Fruit fly (Drosophila melanogaster) whole organism, embryonic: ENCODE results near the gene CG10165.

Experiments used
- Adf1 ChIP-seq: fragments of 200-800 bp; sonication (Bioruptor generic); IDR thresholded peaks from 2 replicates; pipeline ENCODE4 v1.3.6; 2022; ENCODE audit warnings: missing biosample characterization, missing genetic modification characterization
- Atf-2 ChIP-seq: fragments of 200-800 bp; sonication (Bioruptor generic); optimal IDR thresholded peaks from 2 replicates; lab custom pipeline; 2016; ENCODE audit warnings: missing biosample characterization, missing genetic modification characterization
- Blimp-1 ChIP-seq: fragments of 200-800 bp; sonication (Bioruptor generic); optimal IDR thresholded peaks from 3 replicates; lab custom pipeline; 2018; ENCODE audit warnings: missing biosample characterization, missing genetic modification characterization, mild to moderate bottlenecking, moderate library complexity, missing genetic modification reagents
- BtbVII ChIP-seq: fragments of 200-800 bp; sonication (Bioruptor generic); optimal IDR thresholded peaks from 3 replicates; lab custom pipeline; 2017; ENCODE audit warnings: missing biosample characterization, mild to moderate bottlenecking, missing genetic modification characterization
- CG10431 ChIP-seq: fragments of 200-800 bp; sonication (Bioruptor generic); optimal IDR thresholded peaks from 3 replicates; lab custom pipeline; 2018; ENCODE audit warnings: missing biosample characterization, mild to moderate bottlenecking, missing genetic modification characterization
- CG11504 ChIP-seq: fragments of 200-800 bp; sonication (Bioruptor generic); optimal IDR thresholded peaks from 3 replicates; lab custom pipeline; 2019; ENCODE audit warnings: missing biosample characterization, mild to moderate bottlenecking, missing genetic modification characterization, moderate library complexity
- CG12659 ChIP-seq: fragments of 200-800 bp; sonication (Bioruptor generic); optimal IDR thresholded peaks from 3 replicates; lab custom pipeline; 2017; ENCODE audit warnings: mild to moderate bottlenecking, missing biosample characterization, missing genetic modification reagents, missing genetic modification characterization
- CG14050 ChIP-seq: fragments of 200-800 bp; sonication (Bioruptor generic); IDR thresholded peaks from 3 replicates; pipeline ENCODE4 v1.3.6; 2022; ENCODE audit warnings: missing biosample characterization, missing genetic modification characterization
- CG14860 ChIP-seq: fragments of 200-800 bp; sonication (Bioruptor generic); IDR thresholded peaks from 3 replicates; pipeline ENCODE4 v1.3.6; 2022; ENCODE audit warnings: missing biosample characterization, missing genetic modification characterization; ENCODE audit not compliant: partially characterized antibody
- CG14965 ChIP-seq: fragments of 200-800 bp; sonication (Bioruptor generic); optimal IDR thresholded peaks from 2 replicates; lab custom pipeline; 2016; ENCODE audit warnings: missing biosample characterization, missing genetic modification characterization, borderline replicate concordance
- CG17361 ChIP-seq: fragments of 200-800 bp; sonication (Bioruptor generic); IDR thresholded peaks from 3 replicates; pipeline ENCODE4 v1.3.6; 2022; ENCODE audit warnings: missing biosample characterization, missing genetic modification characterization
- CG17568 ChIP-seq: fragments of 200-800 bp; sonication (Bioruptor generic); optimal IDR thresholded peaks from 2 replicates; lab custom pipeline; 2018; ENCODE audit warnings: missing biosample characterization, mild to moderate bottlenecking, missing genetic modification characterization, moderate library complexity
- CG18764 ChIP-seq: fragments of 200-800 bp; sonication (Bioruptor generic); optimal IDR thresholded peaks from 3 replicates; lab custom pipeline; 2016; ENCODE audit warnings: missing biosample characterization, missing genetic modification characterization
- CG2712 ChIP-seq: fragments of 200-800 bp; optimal IDR thresholded peaks from 3 replicates; lab custom pipeline; 2019; ENCODE audit warnings: missing biosample characterization, mild to moderate bottlenecking, missing genetic modification characterization, moderate library complexity
- CG3065 ChIP-seq: fragments of 200-800 bp; sonication (Bioruptor generic); optimal IDR thresholded peaks from 2 replicates; lab custom pipeline; 2016; ENCODE audit warnings: missing biosample characterization, missing genetic modification characterization
- CG43689 ChIP-seq: fragments of 200-800 bp; sonication (Bioruptor generic); IDR thresholded peaks from 2 replicates; pipeline ENCODE4 v1.3.6; 2022; ENCODE audit warnings: missing biosample characterization, missing genetic modification characterization
- CG7786 ChIP-seq: fragments of 200-800 bp; sonication (Bioruptor generic); optimal IDR thresholded peaks from 2 replicates; lab custom pipeline; 2016; ENCODE audit warnings: missing biosample characterization, missing genetic modification characterization
- CG7987 ChIP-seq: fragments of 200-800 bp; sonication (Bioruptor generic); optimal IDR thresholded peaks from 2 replicates; lab custom pipeline; 2018; ENCODE audit warnings: missing biosample characterization, mild to moderate bottlenecking, missing genetic modification characterization, moderate library complexity
- Dfd ChIP-seq, 2 experiments: fragments of >200 bp; optimal IDR thresholded peaks; 2 replicates each; lab custom pipeline; 2017; ENCODE audit warnings: missing biosample characterization in 2 of 2, missing genetic modification characterization in 2 of 2
- Doc3 ChIP-seq: fragments of 200-800 bp; sonication (Bioruptor generic); IDR thresholded peaks from 3 replicates; pipeline ENCODE4 v1.3.6; 2022; ENCODE audit warnings: missing biosample characterization, missing genetic modification characterization; ENCODE audit not compliant: partially characterized antibody
- Drgx ChIP-seq: fragments of 200-800 bp; sonication (Bioruptor generic); IDR thresholded peaks from 2 replicates; pipeline ENCODE4 v1.3.6; 2022; ENCODE audit warnings: missing biosample characterization, missing genetic modification characterization
- E2f1 ChIP-seq: fragments of 200-800 bp; sonication (Bioruptor generic); IDR thresholded peaks from 2 replicates; pipeline ENCODE4 v1.3.6; 2022; ENCODE audit warnings: missing biosample characterization, missing genetic modification characterization
- Ets65A ChIP-seq: fragments of 200-800 bp; sonication (Bioruptor generic); peaks from one replicate; lab custom pipeline; 2016; ENCODE audit warnings: missing biosample characterization, missing genetic modification characterization
- HmgZ ChIP-seq: fragments of 200-800 bp; sonication (Bioruptor generic); optimal IDR thresholded peaks from 2 replicates; lab custom pipeline; 2018; ENCODE audit warnings: missing biosample characterization, mild to moderate bottlenecking, missing genetic modification characterization
- Hmx ChIP-seq: fragments of 200-800 bp; sonication (Bioruptor generic); optimal IDR thresholded peaks from 2 replicates; lab custom pipeline; 2016; ENCODE audit warnings: missing biosample characterization, missing genetic modification characterization
- Max ChIP-seq: fragments of 200-800 bp; sonication (Bioruptor generic); optimal IDR thresholded peaks from 2 replicates; lab custom pipeline; 2016; ENCODE audit warnings: missing biosample characterization, mild to moderate bottlenecking, missing genetic modification characterization
- Nf-YC ChIP-seq: fragments of 200-800 bp; optimal IDR thresholded peaks from 3 replicates; lab custom pipeline; 2019; ENCODE audit warnings: missing biosample characterization, mild to moderate bottlenecking, missing genetic modification characterization, moderate library complexity
- Sry-β ChIP-seq: fragments of 200-800 bp; sonication (Bioruptor generic); optimal IDR thresholded peaks from 2 replicates; lab custom pipeline; 2018; ENCODE audit warnings: missing biosample characterization, mild to moderate bottlenecking, missing genetic modification characterization, moderate library complexity
- Taf1 ChIP-seq: fragments of 200-800 bp; sonication (Bioruptor generic); IDR thresholded peaks from 2 replicates; pipeline ENCODE4 v1.3.6; 2022; ENCODE audit warnings: missing biosample characterization, missing genetic modification characterization
- cad ChIP-seq: fragments of >200 bp; optimal IDR thresholded peaks from 2 replicates; lab custom pipeline; 2017; ENCODE audit warnings: missing biosample characterization, missing genetic modification characterization
- caup ChIP-seq: fragments of 200-800 bp; sonication (Bioruptor generic); optimal IDR thresholded peaks from 3 replicates; lab custom pipeline; 2017; ENCODE audit warnings: missing biosample characterization, mild to moderate bottlenecking, missing genetic modification characterization, moderate library complexity; ENCODE audit not compliant: severe bottlenecking
- crol ChIP-seq: fragments of 200-800 bp; sonication (Bioruptor generic); IDR thresholded peaks from 2 replicates; pipeline ENCODE4 v1.3.6; 2022; ENCODE audit warnings: missing biosample characterization, missing genetic modification characterization
- fd102C ChIP-seq: fragments of 200-800 bp; sonication (Bioruptor generic); optimal IDR thresholded peaks from 2 replicates; lab custom pipeline; 2018; ENCODE audit warnings: missing biosample characterization, mild to moderate bottlenecking, missing genetic modification characterization, moderate library complexity
- gcm2 ChIP-seq: fragments of 200-800 bp; sonication (Bioruptor generic); optimal IDR thresholded peaks from 2 replicates; lab custom pipeline; 2016; ENCODE audit warnings: missing biosample characterization, missing genetic modification characterization
- gsb-n ChIP-seq: fragments of 200-800 bp; sonication (Bioruptor generic); optimal IDR thresholded peaks from 3 replicates; lab custom pipeline; 2018; ENCODE audit warnings: missing biosample characterization, mild to moderate bottlenecking, missing genetic modification characterization
- her ChIP-seq: fragments of 200-800 bp; sonication (Bioruptor generic); optimal IDR thresholded peaks from 2 replicates; lab custom pipeline; 2016; ENCODE audit warnings: missing biosample characterization, missing genetic modification characterization
- klu ChIP-seq: fragments of 200-800 bp; sonication (Bioruptor generic); IDR thresholded peaks from 2 replicates; pipeline ENCODE4 v1.3.6; 2022; ENCODE audit warnings: missing biosample characterization, missing genetic modification characterization
- luna ChIP-seq: fragments of 200-800 bp; sonication (Bioruptor generic); optimal IDR thresholded peaks from 2 replicates; lab custom pipeline; 2016; ENCODE audit warnings: missing biosample characterization, missing genetic modification characterization
- mirr ChIP-seq: fragments of 200-800 bp; sonication (Bioruptor generic); optimal IDR thresholded peaks from 3 replicates; lab custom pipeline; 2018; ENCODE audit warnings: missing biosample characterization, mild to moderate bottlenecking, missing genetic modification characterization
- run ChIP-seq: fragments of 200-800 bp; sonication (Bioruptor generic); optimal IDR thresholded peaks from 3 replicates; lab custom pipeline; 2018; ENCODE audit warnings: missing biosample characterization, mild to moderate bottlenecking, missing genetic modification characterization
- sd ChIP-seq: fragments of 200-800 bp; sonication (Bioruptor generic); optimal IDR thresholded peaks from 3 replicates; lab custom pipeline; 2018; ENCODE audit warnings: missing biosample characterization, mild to moderate bottlenecking, missing genetic modification characterization, moderate library complexity
- sens-2 ChIP-seq: fragments of 200-800 bp; sonication (Bioruptor generic); IDR thresholded peaks from 2 replicates; pipeline ENCODE4 v1.3.6; 2022; ENCODE audit warnings: missing biosample characterization, missing genetic modification characterization
- tgo ChIP-seq: fragments of 200-800 bp; sonication (Bioruptor generic); IDR thresholded peaks from 3 replicates; pipeline ENCODE4 v1.3.6; 2022; ENCODE audit warnings: missing biosample characterization, missing genetic modification characterization
- tll ChIP-seq, 2 experiments: fragments of 200-800 bp in 1 of 2; fragments of >200 bp in 1 of 2; sonication (Bioruptor generic) in 1 of 2; optimal IDR thresholded peaks; 2 replicates each; lab custom pipeline; 2017 to 2019; ENCODE audit warnings: missing biosample characterization in 2 of 2, missing genetic modification characterization in 2 of 2, mild to moderate bottlenecking in 1 of 2, moderate library complexity in 1 of 2
- twi ChIP-seq: fragments of 200-800 bp; optimal IDR thresholded peaks from 2 replicates; lab custom pipeline; 2019; ENCODE audit warnings: missing biosample characterization, mild to moderate bottlenecking, missing genetic modification characterization, moderate library complexity
- unpg ChIP-seq: fragments of 200-800 bp; sonication (Bioruptor generic); optimal IDR thresholded peaks from 3 replicates; lab custom pipeline; 2018; ENCODE audit warnings: missing biosample characterization, mild to moderate bottlenecking, missing genetic modification characterization, moderate library complexity
- vvl ChIP-seq: fragments of 200-800 bp; sonication (Bioruptor generic); IDR thresholded peaks from 2 replicates; pipeline ENCODE4 v1.3.6; 2022; ENCODE audit warnings: missing biosample characterization, missing genetic modification characterization
- wek ChIP-seq: fragments of 200-800 bp; sonication (Bioruptor generic); optimal IDR thresholded peaks from 3 replicates; lab custom pipeline; 2018; ENCODE audit warnings: missing biosample characterization, mild to moderate bottlenecking, missing genetic modification characterization, moderate library complexity
- zen2 ChIP-seq: fragments of 200-800 bp; sonication (Bioruptor generic); IDR thresholded peaks from 3 replicates; pipeline ENCODE4 v1.3.6; 2022; ENCODE audit warnings: missing biosample characterization, missing genetic modification characterization; ENCODE audit not compliant: partially characterized antibody
- zf30C ChIP-seq: fragments of 200-800 bp; sonication (Bioruptor generic); optimal IDR thresholded peaks from 3 replicates; lab custom pipeline; 2018; ENCODE audit warnings: missing biosample characterization, mild to moderate bottlenecking, missing genetic modification characterization

CG10165 gene

DNA sequence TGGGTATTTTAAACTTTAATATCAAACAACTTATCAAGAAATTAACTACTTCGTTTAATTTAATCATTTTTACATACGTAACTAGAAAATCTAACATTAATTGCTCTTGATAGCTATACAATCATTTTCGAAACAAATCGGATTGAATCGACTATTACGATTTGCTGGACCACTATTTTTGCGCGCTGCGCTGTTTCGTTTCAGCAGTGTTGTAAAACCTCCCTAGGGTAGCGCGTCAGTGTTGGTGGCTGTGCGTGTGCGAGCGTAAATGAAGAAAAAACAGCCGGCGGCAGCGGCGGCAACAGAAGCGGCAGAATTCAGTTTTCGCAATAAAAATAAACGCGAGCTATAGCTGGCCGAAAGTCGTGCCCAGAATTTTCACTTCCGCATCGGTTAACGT lies 3.1 kb upstream of the CG10165 start, which contains the start of gene CG33116 (continued):
- TF ChIP-seq wek (GFP tag; lab: Kevin White, UChicago): peak; percentile 54
- peak; percentile 80 for TF ChIP-seq Max (GFP tag; lab: Kevin White, UChicago)
- TF ChIP-seq Atf-2: peak; percentile 65
- peak; percentile 41 for TF ChIP-seq run
- no peak for TF ChIP-seq sens-2
- no peak for TF ChIP-seq CG14860
- TF ChIP-seq twi (tag; lab: Kevin White, UChicago): peak; percentile 64
- TF ChIP-seq klu (GFP tag; lab: Robert Waterston, UW): peak; percentile 21; the same call in 1 of the 2 replicates
- TF ChIP-seq Adf1 (GFP tag; lab: Robert Waterston, UW): peak; percentile 91
- peak; percentile 75 for TF ChIP-seq tgo (GFP tag; lab: Robert Waterston, UW)
- peak; percentile 85 for TF ChIP-seq CG7786 (GFP tag; lab: Kevin White, UChicago)
- no peak for TF ChIP-seq crol (GFP tag; lab: Robert Waterston, UW)
- peak; percentile 98 for TF ChIP-seq Ets65A (GFP tag; lab: Kevin White, UChicago)
- TF ChIP-seq mirr (GFP tag; lab: Kevin White, UChicago): peak; percentile 34
- TF ChIP-seq BtbVII (GFP tag; lab: Kevin White, UChicago): peak; percentile 68
- peak; percentile 82 for TF ChIP-seq caup (GFP tag; lab: Kevin White, UChicago)
- TF ChIP-seq CG43689 (GFP tag; lab: Robert Waterston, UW): peak; percentile 49
- peak; percentile 18 for TF ChIP-seq CG3065 (GFP tag; lab: Kevin White, UChicago)
- TF ChIP-seq cad (GFP tag; lab: Kevin White, UChicago): no peak
- peak; percentile 23; the same call in 1 of the 2 replicates for TF ChIP-seq Taf1 (GFP tag; lab: Robert Waterston, UW)
- TF ChIP-seq unpg: peak; percentile 80
- TF ChIP-seq zf30C (GFP tag; lab: Kevin White, UChicago): no peak
- TF ChIP-seq CG11504 (tag; lab: Kevin White, UChicago): peak; percentile 84
- peak; percentile 81 for TF ChIP-seq CG12659
- TF ChIP-seq CG17568: peak; percentile 72
- no peak for TF ChIP-seq tll (GFP tag; optimal IDR thresholded peaks at IDR 0.05; lab: Kevin White, UChicago)
- TF ChIP-seq her (GFP tag; lab: Kevin White, UChicago): peak; percentile 82
- TF ChIP-seq fd102C (GFP tag; lab: Kevin White, UChicago): no peak
- TF ChIP-seq luna: peak; percentile 12
- TF ChIP-seq CG17361 (GFP tag; lab: Robert Waterston, UW): peak; percentile 84
- TF ChIP-seq CG10431 (GFP tag; lab: Kevin White, UChicago): peak; percentile 45
- TF ChIP-seq CG14050 (GFP tag; lab: Robert Waterston, UW): peak; percentile 51
- no peak for TF ChIP-seq Dfd (GFP tag; optimal IDR thresholded peaks at IDR 0.05; lab: Kevin White, UChicago)
- peak; percentile 49 for TF ChIP-seq Sry-β (GFP tag; lab: Kevin White, UChicago)
- peak; percentile 87 for TF ChIP-seq vvl (GFP tag; lab: Robert Waterston, UW)
- TF ChIP-seq gcm2 (GFP tag; lab: Kevin White, UChicago): peak; percentile 54
- peak; percentile 89 for TF ChIP-seq HmgZ (tag; lab: Kevin White, UChicago)
- peak; percentile 77 for TF ChIP-seq Drgx
- TF ChIP-seq Nf-YC: peak; percentile 51
- peak; percentile 38 for TF ChIP-seq CG18764 (GFP tag; lab: Kevin White, UChicago)
- TF ChIP-seq CG14965 (GFP tag; lab: Kevin White, UChicago): peak; percentile 44
- TF ChIP-seq CG7987 (GFP tag; lab: Kevin White, UChicago): peak; percentile 73
- peak; percentile 78 for TF ChIP-seq gsb-n
- peak; percentile 72 for TF ChIP-seq Blimp-1 (GFP tag; lab: Kevin White, UChicago)
- TF ChIP-seq Doc3 (GFP tag; lab: Robert Waterston, UW): no peak
- peak; percentile 72 for TF ChIP-seq E2f1 (GFP tag; lab: Robert Waterston, UW)
- TF ChIP-seq Hmx (GFP tag; lab: Kevin White, UChicago): peak; percentile 54
- TF ChIP-seq sd (tag; lab: Kevin White, UChicago): peak; percentile 51
- TF ChIP-seq zen2 (GFP tag; lab: Robert Waterston, UW): no peak
- TF ChIP-seq CG2712 (tag; lab: Kevin White, UChicago): peak; percentile 84
